Worm (Caenorhabditis elegans) whole organism, L2 larva: ENCODE measurements around the gene rab-1.

Source experiments
- F13H6.1 ChIP-seq: sonication (generic microtip); optimal IDR thresholded peaks from 2 replicates; lab custom pipeline; 2016; ENCODE audit warnings: missing genetic modification characterization, missing compliant biosample characterization
- ZK546.5 ChIP-seq: sonication (generic microtip); optimal IDR thresholded peaks from 2 replicates; lab custom pipeline; 2017; ENCODE audit warnings: missing biosample characterization, missing genetic modification characterization
- alr-1 ChIP-seq: fragments of 150-350 bp; optimal IDR thresholded peaks from 2 replicates; lab custom pipeline; 2014; ENCODE audit warnings: missing biosample characterization, missing genetic modification characterization
- fos-1 ChIP-seq: fragments of 150-350 bp; optimal IDR thresholded peaks from 2 replicates; lab custom pipeline; 2014; ENCODE audit warnings: missing biosample characterization, missing genetic modification characterization
- mdl-1 ChIP-seq, 2 experiments: fragments of 150-350 bp in 1 of 2; sonication (generic microtip) in 1 of 2; optimal IDR thresholded peaks; 2 replicates each; lab custom pipeline; 2017; ENCODE audit warnings: missing biosample characterization in 2 of 2, missing genetic modification characterization in 2 of 2
- nhr-23 ChIP-seq: fragments of 150-350 bp; optimal IDR thresholded peaks from 2 replicates; lab custom pipeline; 2014; ENCODE audit warnings: missing biosample characterization, missing genetic modification reagents, missing genetic modification characterization
- nhr-237 ChIP-seq: fragments of 150-350 bp; optimal IDR thresholded peaks from 2 replicates; lab custom pipeline; 2014; ENCODE audit warnings: missing biosample characterization, missing genetic modification characterization
- nhr-6 ChIP-seq: fragments of 150-350 bp; optimal IDR thresholded peaks from 2 replicates; lab custom pipeline; 2014; ENCODE audit warnings: missing biosample characterization, missing genetic modification characterization
- snpc-4 ChIP-seq: fragments of 150-350 bp; optimal IDR thresholded peaks from 2 replicates; lab custom pipeline; 2014; ENCODE audit warnings: missing biosample characterization, missing genetic modification characterization
- unc-39 ChIP-seq: fragments of 150-350 bp; optimal IDR thresholded peaks from 2 replicates; lab custom pipeline; 2014; ENCODE audit warnings: missing biosample characterization, missing genetic modification characterization
- unc-55 ChIP-seq: fragments of 150-350 bp; sonication (generic microtip); optimal IDR thresholded peaks from 3 replicates; lab custom pipeline; 2014; ENCODE audit warnings: missing biosample characterization, missing genetic modification reagents, missing genetic modification characterization
- ztf-11 ChIP-seq: sonication (generic microtip); optimal IDR thresholded peaks from 2 replicates; lab custom pipeline; 2017; ENCODE audit warnings: missing biosample characterization, missing genetic modification characterization

DNA sequence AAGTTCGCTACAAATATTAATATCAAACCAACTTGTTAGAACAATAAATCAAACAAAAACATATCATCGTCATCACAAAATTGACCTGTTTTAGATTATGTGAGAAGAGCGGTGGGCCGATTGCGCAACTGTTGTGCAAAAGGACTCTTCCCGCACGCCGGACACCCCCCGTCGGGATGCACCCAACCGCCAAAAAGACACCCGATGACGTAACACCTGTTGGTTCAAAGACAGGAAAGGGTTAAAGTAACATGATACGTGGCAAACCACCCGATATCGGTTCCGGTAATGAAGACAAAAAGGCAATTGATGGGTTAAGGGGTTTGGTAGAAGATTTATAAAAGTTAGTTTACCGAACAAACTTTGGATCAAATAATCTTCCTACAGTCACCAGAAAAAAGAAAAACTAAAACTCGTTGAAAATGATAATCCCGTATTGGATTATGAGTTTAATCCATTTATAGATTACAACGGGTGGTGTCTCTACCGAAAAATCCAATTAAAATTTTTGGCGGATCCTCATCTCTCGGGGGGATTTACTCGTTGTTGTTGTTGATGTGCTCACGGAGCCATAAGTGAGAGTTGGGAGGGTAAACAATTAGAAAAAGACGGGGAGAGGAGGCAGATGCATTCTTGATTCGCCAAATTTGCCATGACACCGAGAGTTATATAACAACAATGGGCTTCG, 19.6 kb downstream of the rab-1 start:
- TF ChIP-seq unc-39 (tag; lab: Kevin White, UChicago) (no peak), nhr-237 (tag; lab: Kevin White, UChicago) (no peak), nhr-23 (tag; lab: Kevin White, UChicago) (no peak), snpc-4 (tag; lab: Kevin White, UChicago) (no peak), fos-1 (tag; lab: Kevin White, UChicago) (no peak), mdl-1 (tag; optimal IDR thresholded peaks at IDR 0.05; lab: Kevin White, UChicago) (no peak), unc-55 (no peak), ztf-11 (tag; lab: Kevin White, UChicago) (no peak), ZK546.5 (no peak), nhr-6 (tag; lab: Kevin White, UChicago) (no peak), alr-1 (tag; lab: Kevin White, UChicago) (no peak), F13H6.1 (tag; lab: Kevin White, UChicago) (no peak)
